Worm (Caenorhabditis elegans): ENCODE measurements around the gene xpo-1.

The xpo-1 gene

ce11 chrV:7778999-7779398, 25.9 kb upstream of the xpo-1 start (continued):
- TF ChIP-seq hsf-1 (GFP tag; IDR thresholded peaks at IDR 0.05) (peak; percentile 61; the same call in 1 of the 2 replicates), hrde-1 (tag; optimal IDR thresholded peaks at IDR 0.05; ENCODE audit: borderline replicate concordance) (peak; percentile 75), tlf-1 (GFP tag; optimal IDR thresholded peaks at IDR 0.05) (no peak), ztf-28 (GFP tag; IDR thresholded peaks at IDR 0.05) (no peak), C17E4.6 (GFP tag; IDR thresholded peaks at IDR 0.05) (peak; percentile 29; the same call in 1 of the 2 replicates), rpc-1 (optimal IDR thresholded peaks at IDR 0.05) (no peak), rpc-1 (tag; optimal IDR thresholded peaks at IDR 0.05) (no peak), F49E8.2 (tag; optimal IDR thresholded peaks at IDR 0.05; ENCODE audit: insufficient read depth) (peak; percentile 38), tbp1 (GFP tag; optimal IDR thresholded peaks at IDR 0.05) (no peak), nfya-1 (tag; optimal IDR thresholded peaks at IDR 0.05; ENCODE audit: borderline replicate concordance, insufficient read depth) (no peak), zfh-2 (GFP tag; conservative IDR thresholded peaks at IDR 0.05) (no peak), ekl-4 (GFP tag; IDR thresholded peaks at IDR 0.05) (peak; percentile 44; the same call in 1 of the 2 replicates), chd-7 (tag; optimal IDR thresholded peaks at IDR 0.05) (peak; percentile 15), ets-4 (GFP tag; optimal IDR thresholded peaks at IDR 0.05) (no peak)

DNA sequence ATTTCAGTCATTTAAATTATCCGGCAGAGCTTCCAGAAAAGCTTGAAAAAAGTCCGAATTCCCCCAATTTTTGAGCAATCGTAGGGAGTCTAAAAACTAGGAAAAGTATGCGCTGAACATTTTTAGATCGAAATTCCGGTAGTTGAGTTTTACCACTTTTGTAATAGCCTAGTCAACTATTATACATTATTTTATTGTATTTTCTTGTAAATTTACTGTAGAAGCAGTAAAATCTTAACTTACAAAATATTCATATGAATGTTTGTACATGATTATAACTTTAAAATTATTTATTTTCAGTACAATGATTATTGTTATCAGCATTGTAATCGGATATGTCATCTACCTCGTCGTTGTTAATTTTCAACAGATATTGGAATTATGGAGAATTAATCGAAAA, 23.4 kb upstream of the xpo-1 start, which contains the start of gene cyp-32A1:
TSS of gene cyp-32A1 (plus strand) at position 301 of the 400 bp plus-strand sequence.
- no peak for TF ChIP-seq athp-1 (tag; optimal IDR thresholded peaks at IDR 0.05)
- TF ChIP-seq F39B2.1 (GFP tag; IDR thresholded peaks at IDR 0.05) = no peak
- no peak for TF ChIP-seq tbx-9 (tag; optimal IDR thresholded peaks at IDR 0.05; ENCODE audit: borderline replicate concordance)
- no peak for TF ChIP-seq D2030.7 (GFP tag; IDR thresholded peaks at IDR 0.05)
- TF ChIP-seq snpc-3.4 (tag; optimal IDR thresholded peaks at IDR 0.05) = no peak

ce11 chrV:7785117-7785516, 19.7 kb upstream of the xpo-1 start, which contains the start of gene C26F1.1:
Gene C26F1.1 (plus strand): TSS chrV:7785417.
- TF ChIP-seq aptf-2 (GFP tag; conservative IDR thresholded peaks at IDR 0.05) = no peak
- TF ChIP-seq mcd-1 (GFP tag; IDR thresholded peaks at IDR 0.05) = no peak
- no peak for TF ChIP-seq pha-4 (tag; optimal IDR thresholded peaks at IDR 0.05)
- no peak for TF ChIP-seq T26A5.8 (tag; optimal IDR thresholded peaks at IDR 0.05)
- TF ChIP-seq nfya-2 (GFP tag; IDR thresholded peaks at IDR 0.05) = no peak
- no peak for TF ChIP-seq athp-1 (tag; optimal IDR thresholded peaks at IDR 0.05)
- TF ChIP-seq K11D2.4 (GFP tag; IDR thresholded peaks at IDR 0.05) = no peak
- no peak for TF ChIP-seq bed-1 (GFP tag; IDR thresholded peaks at IDR 0.05)
- no peak for TF ChIP-seq ztf-3 (GFP tag; optimal IDR thresholded peaks at IDR 0.05)
- no peak for TF ChIP-seq attf-6 (GFP tag; IDR thresholded peaks at IDR 0.05)
- TF ChIP-seq tbp1 (GFP tag; optimal IDR thresholded peaks at IDR 0.05) = no peak
- TF ChIP-seq nhr-120 (GFP tag; IDR thresholded peaks at IDR 0.05) = no peak
- no peak for TF ChIP-seq F37B4.10 (GFP tag; IDR thresholded peaks at IDR 0.05)
- no peak for TF ChIP-seq Y53F4B.3 (GFP tag; IDR thresholded peaks at IDR 0.05)
- TF ChIP-seq unc-130 (GFP tag; optimal IDR thresholded peaks at IDR 0.05) = no peak
- TF ChIP-seq snpc-1.1 (tag; optimal IDR thresholded peaks at IDR 0.05; ENCODE audit: insufficient read depth) = no peak

DNA sequence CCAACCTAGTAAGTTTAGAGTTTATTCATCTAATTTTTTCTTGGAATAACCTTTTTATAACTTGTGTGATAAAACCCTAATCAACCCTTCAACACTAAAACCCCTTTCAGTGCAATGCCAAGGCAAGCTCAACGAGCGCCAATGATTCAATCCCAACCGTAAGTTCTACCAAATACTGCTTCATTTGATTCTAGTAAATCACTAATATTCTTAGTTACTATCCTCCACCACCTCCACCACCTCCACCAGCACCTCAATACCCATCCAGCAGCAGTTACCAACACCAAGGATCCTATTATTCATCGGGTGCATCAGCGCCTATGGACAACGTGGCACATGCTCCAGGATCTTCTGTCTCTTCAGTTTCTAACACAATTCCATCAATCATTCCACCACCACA, 19.0 kb upstream of the xpo-1 start:
- TF ChIP-seq F52B5.7 (tag; optimal IDR thresholded peaks at IDR 0.05) (no peak), ceh-58 (GFP tag; IDR thresholded peaks at IDR 0.05) (no peak), snpc-3.4 (tag; optimal IDR thresholded peaks at IDR 0.05) (no peak)
